Worm (Caenorhabditis elegans): ENCODE data around the gene K02H11.9.

The K02H11.9 gene

ce11 chrV:1570679-1571078 lies 33.8 kb upstream of the K02H11.9 start:
- TF ChIP-seq nhr-76 (tag; optimal IDR thresholded peaks at IDR 0.05) (no peak), unc-39 (tag; optimal IDR thresholded peaks at IDR 0.05) (no peak), ceh-43 (GFP tag; optimal IDR thresholded peaks at IDR 0.05) (no peak), nhr-28 (tag; optimal IDR thresholded peaks at IDR 0.05) (no peak), bed-3 (GFP tag; optimal IDR thresholded peaks at IDR 0.05) (no peak), unc-62 (GFP tag; optimal IDR thresholded peaks at IDR 0.05) (peak; percentile 68), cnd-1 (tag; optimal IDR thresholded peaks at IDR 0.05) (peak; percentile 54), lin-13 (tag; optimal IDR thresholded peaks at IDR 0.05) (no peak), lin-32 (GFP tag; optimal IDR thresholded peaks at IDR 0.05) (no peak), mab-5 (tag; optimal IDR thresholded peaks at IDR 0.05) (no peak), lsy-2 (tag; optimal IDR thresholded peaks at IDR 0.05) (no peak), hlh-1 (tag; optimal IDR thresholded peaks at IDR 0.05) (peak; percentile 49), nhr-2 (tag; optimal IDR thresholded peaks at IDR 0.05) (peak; percentile 38), unc-120 (tag; optimal IDR thresholded peaks at IDR 0.05; ENCODE audit: poor library complexity, severe bottlenecking) (no peak), ceh-83 (GFP tag; optimal IDR thresholded peaks at IDR 0.05) (no peak), blmp-1 (tag; optimal IDR thresholded peaks at IDR 0.05) (no peak), mep-1 (tag; optimal IDR thresholded peaks at IDR 0.05) (peak; percentile 56), ces-1 (GFP tag; optimal IDR thresholded peaks at IDR 0.05) (no peak), M03D4.4 (tag; optimal IDR thresholded peaks at IDR 0.05) (peak; percentile 24), ceh-39 (tag; optimal IDR thresholded peaks at IDR 0.05) (peak; percentile 68), elt-1 (tag; optimal IDR thresholded peaks at IDR 0.05; ENCODE audit: borderline replicate concordance, insufficient read depth) (peak; percentile 39), nhr-237 (tag; optimal IDR thresholded peaks at IDR 0.05) (no peak), zip-8 (tag; optimal IDR thresholded peaks at IDR 0.05) (no peak), elt-3 (tag; optimal IDR thresholded peaks at IDR 0.05) (no peak), tbx-8 (GFP tag; optimal IDR thresholded peaks at IDR 0.05) (no peak), mls-2 (tag; optimal IDR thresholded peaks at IDR 0.05) (no peak), drap-1 (GFP tag; optimal IDR thresholded peaks at IDR 0.05) (no peak), snpc-4 (tag; optimal IDR thresholded peaks at IDR 0.05) (no peak), ham-2 (GFP tag; optimal IDR thresholded peaks at IDR 0.05) (no peak), nhr-12 (tag; optimal IDR thresholded peaks at IDR 0.05) (no peak), sptf-1 (tag; optimal IDR thresholded peaks at IDR 0.05) (no peak), pha-4 (tag; optimal IDR thresholded peaks at IDR 0.05) (no peak), flh-1 (GFP tag; optimal IDR thresholded peaks at IDR 0.05) (no peak), sem-2 (GFP tag; optimal IDR thresholded peaks at IDR 0.05) (no peak), ztf-11 (tag; optimal IDR thresholded peaks at IDR 0.05) (peak; percentile 11)

- TF ChIP-seq ceh-39 (tag; optimal IDR thresholded peaks at IDR 0.05) (no peak), nhr-12 (tag; optimal IDR thresholded peaks at IDR 0.05) (no peak), nhr-2 (tag; optimal IDR thresholded peaks at IDR 0.05) (peak; percentile 65), flh-1 (GFP tag; optimal IDR thresholded peaks at IDR 0.05) (no peak), pha-4 (tag; optimal IDR thresholded peaks at IDR 0.05) (peak; percentile 45)
Observed at ce11 chrV:1569750-1570419, 33.0 kb upstream of the K02H11.9 start.

ce11 chrV:1566776-1567175 lies 29.9 kb upstream of the K02H11.9 start, which contains the start of gene cdc-25.2:
TSS of gene cdc-25.2 (plus strand) at chrV:1567076.
- TF ChIP-seq lin-32 (GFP tag; optimal IDR thresholded peaks at IDR 0.05) (no peak), nhr-28 (tag; optimal IDR thresholded peaks at IDR 0.05) (no peak), lin-13 (tag; optimal IDR thresholded peaks at IDR 0.05) (no peak), M03D4.4 (tag; optimal IDR thresholded peaks at IDR 0.05) (no peak), pha-4 (tag; optimal IDR thresholded peaks at IDR 0.05) (no peak), mls-2 (tag; optimal IDR thresholded peaks at IDR 0.05) (no peak), ceh-43 (GFP tag; optimal IDR thresholded peaks at IDR 0.05) (no peak), blmp-1 (tag; optimal IDR thresholded peaks at IDR 0.05) (no peak), sem-2 (GFP tag; optimal IDR thresholded peaks at IDR 0.05) (no peak), flh-1 (GFP tag; optimal IDR thresholded peaks at IDR 0.05) (no peak), drap-1 (GFP tag; optimal IDR thresholded peaks at IDR 0.05) (no peak), snpc-4 (tag; optimal IDR thresholded peaks at IDR 0.05) (no peak), mep-1 (tag; optimal IDR thresholded peaks at IDR 0.05) (no peak), ztf-11 (tag; optimal IDR thresholded peaks at IDR 0.05) (no peak), nhr-76 (tag; optimal IDR thresholded peaks at IDR 0.05) (no peak), ces-1 (GFP tag; optimal IDR thresholded peaks at IDR 0.05) (no peak)

Data from whole organism, mixed stage, embryonic.